Fruit fly (Drosophila melanogaster): ENCODE measurements around the gene spz5.

DNA sequence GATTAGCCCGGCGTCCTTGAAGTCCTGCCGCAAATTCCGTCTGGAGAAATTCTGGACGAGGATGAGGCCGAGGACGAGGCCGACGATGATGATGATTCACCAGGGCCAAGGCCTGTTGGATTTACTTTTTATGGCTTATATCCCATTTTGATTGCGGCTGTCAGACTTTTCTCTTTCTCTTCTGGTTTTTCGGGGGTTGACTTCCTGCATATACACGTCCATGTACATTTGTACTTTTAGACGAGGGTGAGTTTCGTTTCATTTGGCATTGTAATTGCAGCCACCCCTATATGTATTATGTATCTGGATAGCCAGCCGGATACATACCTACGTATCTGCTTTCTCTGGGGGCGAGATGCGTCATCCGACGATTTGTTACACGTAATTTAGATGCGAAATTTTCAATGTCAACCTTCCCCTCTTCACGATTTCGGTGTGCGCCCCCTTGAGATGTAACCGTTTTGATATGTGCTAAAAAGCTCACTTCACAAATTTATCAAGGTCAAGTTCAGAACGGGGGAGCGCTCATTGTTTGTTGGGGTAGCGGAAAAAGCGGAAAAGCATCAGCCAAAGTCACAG is 36.5 kb downstream of the spz5 start:
- TF ChIP-seq ovo (GFP tag; optimal IDR thresholded peaks at IDR 0.05) (no peak), Hr96 (GFP tag; optimal IDR thresholded peaks at IDR 0.05) (no peak), cic (GFP tag; optimal IDR thresholded peaks at IDR 0.05) (no peak)

All from whole organism, adult.